Fruit fly (Drosophila melanogaster) whole organism, wandering third instar larva: ENCODE measurements around the gene CG42747.
A peak's percentile ranks its signal among the peaks of the same experiment; 100 is the strongest.

Experiments used
- Abd-B ChIP-seq: fragments of >200 bp; optimal IDR thresholded peaks from 2 replicates; lab custom pipeline; 2017; ENCODE audit warnings: missing biosample characterization, missing genetic modification characterization
- CG32264 ChIP-seq: fragments of 200-800 bp; sonication (Bioruptor generic); optimal IDR thresholded peaks from 2 replicates; lab custom pipeline; 2016; ENCODE audit warnings: missing biosample characterization, missing genetic modification characterization
- CG9705 ChIP-seq: fragments of 200-800 bp; sonication (Bioruptor generic); optimal IDR thresholded peaks from 2 replicates; lab custom pipeline; 2018; ENCODE audit warnings: missing biosample characterization, mild to moderate bottlenecking, missing genetic modification characterization
- CrebA ChIP-seq: fragments of 200-800 bp; sonication (Bioruptor generic); optimal IDR thresholded peaks from 2 replicates; lab custom pipeline; 2016; ENCODE audit warnings: missing biosample characterization, mild to moderate bottlenecking, missing genetic modification characterization, borderline replicate concordance
- Dfd ChIP-seq: fragments of >200 bp; optimal IDR thresholded peaks from 2 replicates; lab custom pipeline; 2017; ENCODE audit warnings: missing biosample characterization, missing genetic modification characterization
- Dif ChIP-seq: fragments of 200-275, 200-300 bp; sonication (Bioruptor generic); optimal IDR thresholded peaks from 2 replicates; lab custom pipeline; 2018; ENCODE audit warnings: missing biosample characterization, missing genetic modification characterization; ENCODE audit not compliant: partially characterized antibody
- GATAd ChIP-seq: sonication (Bioruptor generic); optimal IDR thresholded peaks from 2 replicates; lab custom pipeline; 2016; ENCODE audit warnings: missing biosample characterization, missing genetic modification characterization
- HLH106 ChIP-seq: fragments of 200-800 bp; optimal IDR thresholded peaks from 3 replicates; lab custom pipeline; 2019; ENCODE audit warnings: missing biosample characterization, mild to moderate bottlenecking, missing genetic modification characterization, moderate library complexity
- Hnf4 ChIP-seq: fragments of 200-800 bp; sonication (Bioruptor generic); optimal IDR thresholded peaks from 2 replicates; lab custom pipeline; 2016; ENCODE audit warnings: missing biosample characterization, mild to moderate bottlenecking, missing genetic modification characterization
- Hr78 ChIP-seq: fragments of >200 bp; optimal IDR thresholded peaks from 2 replicates; lab custom pipeline; 2017; ENCODE audit warnings: missing biosample characterization, missing genetic modification characterization
- Hr83 ChIP-seq: fragments of 200-300 bp; sonication (Bioruptor generic); optimal IDR thresholded peaks from 2 replicates; lab custom pipeline; 2016; ENCODE audit warnings: missing biosample characterization, mild to moderate bottlenecking, missing genetic modification characterization, moderate library complexity; ENCODE audit not compliant: poor library complexity, severe bottlenecking
- Jra ChIP-seq: sonication (Bioruptor generic); optimal IDR thresholded peaks from 2 replicates; lab custom pipeline; 2016; ENCODE audit warnings: missing biosample characterization, missing genetic modification characterization
- Mio ChIP-seq: sonication (Bioruptor generic); optimal IDR thresholded peaks from 2 replicates; lab custom pipeline; 2016; ENCODE audit warnings: missing biosample characterization, missing genetic modification characterization
- Myc ChIP-seq: fragments of >200 bp; optimal IDR thresholded peaks from 2 replicates; lab custom pipeline; 2017
- N ChIP-seq: fragments of >200 bp; optimal IDR thresholded peaks from 2 replicates; lab custom pipeline; 2018; ENCODE audit warnings: missing biosample characterization, missing external identifiers, missing genetic modification characterization
- OdsH ChIP-seq: fragments of 200-800 bp; sonication (Bioruptor generic); optimal IDR thresholded peaks from 2 replicates; lab custom pipeline; 2016; ENCODE audit warnings: missing biosample characterization, mild to moderate bottlenecking, missing genetic modification characterization
- Rel ChIP-seq, 2 experiments: fragments of 200-800 bp; sonication (Bioruptor generic) in 1 of 2; optimal IDR thresholded peaks; 2 replicates in 1 of 2; 3 replicates in 1 of 2; lab custom pipeline; 2016 to 2019; ENCODE audit warnings: mild to moderate bottlenecking in 2 of 2, missing biosample characterization in 2 of 2, missing genetic modification characterization in 2 of 2, moderate library complexity in 1 of 2
- Sp1 ChIP-seq: fragments of 200-800 bp; sonication (Bioruptor generic); optimal IDR thresholded peaks from 3 replicates; lab custom pipeline; 2019; ENCODE audit warnings: missing biosample characterization, mild to moderate bottlenecking, missing genetic modification characterization, moderate library complexity
- Vsx2 ChIP-seq: fragments of 200-300, 225-300 bp; sonication (Bioruptor generic); optimal IDR thresholded peaks from 2 replicates; lab custom pipeline; 2018; ENCODE audit warnings: missing biosample characterization, missing genetic modification characterization; ENCODE audit not compliant: partially characterized antibody
- br ChIP-seq: fragments of 200-800 bp; sonication (Bioruptor generic); optimal IDR thresholded peaks from 2 replicates; lab custom pipeline; 2016; ENCODE audit warnings: missing biosample characterization, missing genetic modification characterization
- brk ChIP-seq: fragments of 200-800 bp; sonication (Bioruptor generic); optimal IDR thresholded peaks from 2 replicates; lab custom pipeline; 2016; ENCODE audit warnings: missing biosample characterization, mild to moderate bottlenecking, missing genetic modification characterization
- dl ChIP-seq, 2 experiments: fragments of 175-275, 200-275 bp in 1 of 2; fragments of 200-275 bp in 1 of 2; sonication (Bioruptor generic); optimal IDR thresholded peaks; lab custom pipeline; 2018; ENCODE audit warnings: mild to moderate bottlenecking in 2 of 2, missing biosample characterization in 2 of 2, missing genetic modification characterization in 2 of 2, moderate library complexity in 2 of 2; ENCODE audit not compliant: partially characterized antibody in 2 of 2, insufficient read depth in 1 of 2
- dmrt93B ChIP-seq: fragments of 200-800 bp; sonication (Bioruptor generic); optimal IDR thresholded peaks from 2 replicates; lab custom pipeline; 2018; ENCODE audit warnings: missing biosample characterization, mild to moderate bottlenecking, missing genetic modification characterization
- dsf ChIP-seq: sonication (Bioruptor generic); optimal IDR thresholded peaks from 2 replicates; lab custom pipeline; 2016; ENCODE audit warnings: missing biosample characterization, missing genetic modification characterization, borderline replicate concordance
- ey ChIP-seq: fragments of 200-800 bp; sonication (Bioruptor generic); optimal IDR thresholded peaks from 2 replicates; lab custom pipeline; 2016; ENCODE audit warnings: missing biosample characterization, missing genetic modification characterization
- foxo ChIP-seq, 2 experiments: fragments of 200-800 bp; sonication (Bioruptor generic); optimal IDR thresholded peaks; 2 replicates in 1 of 2; 3 replicates in 1 of 2; lab custom pipeline; 2016 to 2017; ENCODE audit warnings: missing biosample characterization in 2 of 2, missing genetic modification characterization in 2 of 2
- fru ChIP-seq: fragments of 200-800 bp; sonication (Bioruptor generic); optimal IDR thresholded peaks from 3 replicates; lab custom pipeline; 2016; ENCODE audit warnings: missing biosample characterization, mild to moderate bottlenecking, missing genetic modification characterization
- h ChIP-seq: fragments of 200-800 bp; sonication (Bioruptor generic); optimal IDR thresholded peaks from 3 replicates; lab custom pipeline; 2016; ENCODE audit warnings: missing biosample characterization, mild to moderate bottlenecking, missing genetic modification characterization
- jim ChIP-seq: fragments of 175-275, 200-325 bp; sonication (Bioruptor generic); optimal IDR thresholded peaks from 2 replicates; lab custom pipeline; 2016; ENCODE audit warnings: missing biosample characterization, mild to moderate bottlenecking, missing genetic modification characterization
- lola ChIP-seq: fragments of >200 bp; optimal IDR thresholded peaks from 2 replicates; lab custom pipeline; 2017; ENCODE audit warnings: missing biosample characterization, missing genetic modification characterization
- psq ChIP-seq: fragments of 200-800 bp; sonication (Bioruptor generic); optimal IDR thresholded peaks from 3 replicates; lab custom pipeline; 2017; ENCODE audit warnings: missing biosample characterization, mild to moderate bottlenecking, missing genetic modification characterization, moderate library complexity
- rgr ChIP-seq: fragments of 200-800 bp; sonication (Bioruptor generic); optimal IDR thresholded peaks from 3 replicates; lab custom pipeline; 2016; ENCODE audit warnings: missing biosample characterization, mild to moderate bottlenecking, missing genetic modification characterization
- sage ChIP-seq: fragments of 200-800 bp; sonication (Bioruptor generic); optimal IDR thresholded peaks from 2 replicates; lab custom pipeline; 2016; ENCODE audit warnings: missing biosample characterization, mild to moderate bottlenecking, missing genetic modification characterization
- sv ChIP-seq: fragments of 200-800 bp; sonication (Bioruptor generic); optimal IDR thresholded peaks from 3 replicates; lab custom pipeline; 2016; ENCODE audit warnings: missing biosample characterization, missing genetic modification characterization
- tai ChIP-seq: sonication (Bioruptor generic); optimal IDR thresholded peaks from 2 replicates; lab custom pipeline; 2016; ENCODE audit warnings: missing biosample characterization, missing genetic modification characterization
- woc ChIP-seq: sonication (Bioruptor generic); optimal IDR thresholded peaks from 2 replicates; lab custom pipeline; 2016; ENCODE audit warnings: missing biosample characterization, mild to moderate bottlenecking, missing genetic modification characterization

CG42747 gene

dm6 chr3L:6363626-6364025, 36.8 kb upstream of the CG42747 start (continued):
- TF ChIP-seq GATAd (GFP tag; lab: Kevin White, UChicago): no peak

- peak; percentile 14 for TF ChIP-seq br (GFP tag; lab: Kevin White, UChicago)
- no peak for TF ChIP-seq CG32264 (GFP tag; lab: Kevin White, UChicago)
- peak; percentile 65 for TF ChIP-seq HLH106 (tag; lab: Kevin White, UChicago)
- TF ChIP-seq foxo (GFP tag; optimal IDR thresholded peaks at IDR 0.05; lab: Kevin White, UChicago): peak in 1 of 2 experiments; percentile 58
- TF ChIP-seq dl (GFP tag; optimal IDR thresholded peaks at IDR 0.05; lab: Kevin White, UChicago; ENCODE audit: insufficient read depth in 1 of 2, partially characterized antibody in 2 of 2): no peak
- TF ChIP-seq sv (GFP tag; lab: Kevin White, UChicago): no peak
- peak; percentile 9 for TF ChIP-seq sage (GFP tag; lab: Kevin White, UChicago)
- TF ChIP-seq Jra (GFP tag; lab: Kevin White, UChicago): no peak
- no peak for TF ChIP-seq Abd-B (GFP tag; lab: Kevin White, UChicago)
- no peak for TF ChIP-seq woc (GFP tag; lab: Kevin White, UChicago)
- no peak for TF ChIP-seq Vsx2 (GFP tag; lab: Kevin White, UChicago)
- no peak for TF ChIP-seq Mio (GFP tag; lab: Kevin White, UChicago)
- peak; percentile 62 for TF ChIP-seq OdsH
- peak; percentile 15 for TF ChIP-seq psq (GFP tag; lab: Kevin White, UChicago)
- no peak for TF ChIP-seq CrebA (GFP tag; lab: Kevin White, UChicago)
- peak; percentile 4 for TF ChIP-seq Hnf4 (GFP tag; lab: Kevin White, UChicago)
- peak; percentile 32 for TF ChIP-seq dmrt93B
- peak; percentile 50 for TF ChIP-seq rgr (GFP tag; lab: Kevin White, UChicago)
- no peak for TF ChIP-seq N (GFP tag; lab: Kevin White, UChicago)
- TF ChIP-seq ey (GFP tag; lab: Kevin White, UChicago): peak; percentile 36
- TF ChIP-seq Hr83 (GFP tag; lab: Kevin White, UChicago): no peak
- peak; percentile 59 for TF ChIP-seq Sp1 (GFP tag; lab: Kevin White, UChicago)
- TF ChIP-seq fru (GFP tag; lab: Kevin White, UChicago): peak; percentile 53
- no peak for TF ChIP-seq Rel (GFP tag; optimal IDR thresholded peaks at IDR 0.05; lab: Kevin White, UChicago)
- TF ChIP-seq Rel (tag; optimal IDR thresholded peaks at IDR 0.05; lab: Kevin White, UChicago): no peak
- no peak for TF ChIP-seq tai (GFP tag; lab: Kevin White, UChicago)
- TF ChIP-seq CG9705 (GFP tag; lab: Kevin White, UChicago): no peak
- TF ChIP-seq h (GFP tag; lab: Kevin White, UChicago): peak; percentile 56
- TF ChIP-seq brk (GFP tag; lab: Kevin White, UChicago): peak; percentile 50
- TF ChIP-seq Myc (lab: Kevin White, UChicago): no peak
Measured at dm6 chr3L:6364217-6364616, 36.2 kb upstream of the CG42747 start.

dm6 chr3L:6366629-6367028, 33.8 kb upstream of the CG42747 start:
- TF ChIP-seq Mio (GFP tag; lab: Kevin White, UChicago) (no peak), psq (GFP tag; lab: Kevin White, UChicago) (no peak), Hr78 (GFP tag; lab: Kevin White, UChicago) (no peak), rgr (GFP tag; lab: Kevin White, UChicago) (no peak), jim (GFP tag; lab: Kevin White, UChicago) (no peak), Dfd (GFP tag; lab: Kevin White, UChicago) (no peak), dmrt93B (no peak), lola (no peak), Vsx2 (GFP tag; lab: Kevin White, UChicago) (no peak), Jra (GFP tag; lab: Kevin White, UChicago) (no peak), dl (GFP tag; optimal IDR thresholded peaks at IDR 0.05; lab: Kevin White, UChicago; ENCODE audit: insufficient read depth in 1 of 2, partially characterized antibody in 2 of 2) (no peak), dsf (no peak), Sp1 (GFP tag; lab: Kevin White, UChicago) (no peak), Myc (lab: Kevin White, UChicago) (no peak), GATAd (GFP tag; lab: Kevin White, UChicago) (no peak), foxo (GFP tag; optimal IDR thresholded peaks at IDR 0.05; lab: Kevin White, UChicago) (no peak), Dif (no peak), sv (GFP tag; lab: Kevin White, UChicago) (no peak), woc (GFP tag; lab: Kevin White, UChicago) (no peak), Rel (GFP tag; optimal IDR thresholded peaks at IDR 0.05; lab: Kevin White, UChicago) (no peak), Rel (tag; optimal IDR thresholded peaks at IDR 0.05; lab: Kevin White, UChicago) (no peak)
